Fruit fly (Drosophila melanogaster) Kc167 (cell line): ENCODE measurements around the gene CG43138.

Experiments
- Myc ChIP-seq: fragments of >200 bp; optimal IDR thresholded peaks from 2 replicates; lab custom pipeline; 2017; ENCODE audit warnings: missing external identifiers
- Sin3A ChIP-seq: fragments of >200 bp; optimal IDR thresholded peaks from 2 replicates; lab custom pipeline; 2018; ENCODE audit warnings: missing external identifiers
- h ChIP-seq: fragments of >200 bp; optimal IDR thresholded peaks from 3 replicates; lab custom pipeline; 2018; ENCODE audit warnings: missing external identifiers
- insv ChIP-seq: fragments of >200 bp; optimal IDR thresholded peaks from 3 replicates; lab custom pipeline; 2018; ENCODE audit warnings: missing external identifiers
- psq ChIP-seq: fragments of >200 bp; optimal IDR thresholded peaks from 2 replicates; lab custom pipeline; 2017; ENCODE audit warnings: missing external identifiers
- ttk ChIP-seq: sonication (Bioruptor generic); optimal IDR thresholded peaks from 2 replicates; lab custom pipeline; 2017; ENCODE audit warnings: missing external identifiers

The CG43138 gene

DNA sequence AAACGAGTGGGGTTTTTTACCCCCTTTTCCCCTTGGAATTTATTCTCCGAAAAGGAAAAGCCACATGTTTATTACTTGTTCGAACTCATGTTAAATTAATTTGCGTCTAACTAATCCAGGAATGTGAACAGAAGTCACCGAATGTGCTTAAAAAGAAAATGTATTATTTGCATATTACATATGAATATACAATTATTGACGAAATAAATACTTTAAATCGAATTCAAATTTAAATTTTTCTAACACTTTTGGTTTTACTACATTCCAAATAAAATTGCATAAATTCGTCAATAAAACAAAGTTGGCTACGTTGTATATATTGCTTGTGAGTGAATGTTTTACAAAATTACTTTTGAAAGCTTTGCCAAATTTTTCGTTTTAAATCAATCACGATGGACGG is at the start of gene CG43138:
CG43138 (plus strand) TSS at position 301 of the 400 bp plus-strand sequence.
- TF ChIP-seq h (lab: Kevin White, UChicago): no peak
- no peak for TF ChIP-seq psq
- no peak for TF ChIP-seq ttk

DNA sequence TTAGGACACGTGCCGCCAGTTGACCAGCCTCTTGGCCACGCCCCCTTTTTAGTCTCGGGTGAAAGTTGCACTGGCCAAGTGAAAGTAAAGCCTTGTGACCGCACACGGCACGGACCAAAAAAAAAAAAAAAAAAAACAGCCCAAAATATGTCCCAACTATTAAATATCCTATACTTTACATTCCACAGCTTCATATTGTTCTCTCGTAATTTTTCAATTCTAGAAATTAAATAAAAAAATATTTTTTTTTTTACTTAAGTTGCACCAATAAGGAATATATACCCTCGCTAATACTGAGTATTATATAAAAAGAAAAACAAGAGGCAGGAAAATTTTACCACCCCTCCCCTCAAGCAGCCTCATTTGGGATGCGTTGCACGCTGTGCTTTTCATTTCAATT is 41.8 kb upstream of the CG43138 start:
- TF ChIP-seq h (lab: Kevin White, UChicago): no peak
- no peak for TF ChIP-seq insv (lab: Kevin White, UChicago)
- TF ChIP-seq Sin3A (lab: Kevin White, UChicago): no peak
- no peak for TF ChIP-seq Myc
- TF ChIP-seq ttk: no peak
- no peak for TF ChIP-seq psq

DNA sequence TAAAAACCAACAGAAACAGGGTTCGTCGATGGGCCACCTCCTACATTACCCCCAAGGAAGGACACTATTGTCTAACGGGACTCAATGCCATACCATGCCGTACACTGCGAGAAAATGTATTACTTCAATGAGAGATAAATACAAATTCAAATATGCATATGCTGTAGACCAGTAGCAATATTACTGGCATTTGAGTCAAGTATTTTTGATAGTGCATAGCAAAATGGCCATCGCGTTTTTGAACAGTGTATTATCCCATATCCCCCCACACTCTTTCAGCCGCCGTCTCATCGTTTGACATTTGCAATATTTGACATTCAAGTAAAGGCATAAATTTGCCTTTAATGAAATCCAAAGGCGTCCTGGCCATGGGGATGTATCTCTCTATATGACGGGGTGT is 39.9 kb upstream of the CG43138 start:
- no peak for TF ChIP-seq ttk
- TF ChIP-seq Sin3A (lab: Kevin White, UChicago): no peak
- no peak for TF ChIP-seq h (lab: Kevin White, UChicago)
- TF ChIP-seq insv (lab: Kevin White, UChicago): no peak
- TF ChIP-seq psq: no peak
- TF ChIP-seq Myc: no peak

DNA sequence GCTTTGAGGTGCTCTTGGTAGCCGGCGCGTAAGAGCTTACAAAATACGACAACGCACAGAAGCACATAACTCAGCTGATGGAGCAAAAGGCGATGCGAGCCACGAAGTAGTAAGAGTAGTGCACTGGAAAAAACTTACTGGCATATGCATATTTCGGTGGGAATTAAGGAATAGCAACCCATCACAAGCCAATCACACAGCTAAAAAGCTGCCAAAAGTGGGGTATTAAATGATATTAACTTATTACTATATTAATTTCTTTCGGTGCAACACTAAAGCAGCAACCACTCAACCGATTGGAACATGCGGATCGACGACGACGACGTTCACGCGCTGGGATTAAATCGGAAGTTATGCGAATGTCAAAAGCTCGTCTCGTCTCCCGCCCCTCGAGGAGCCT is 37.2 kb upstream of the CG43138 start:
- TF ChIP-seq h (lab: Kevin White, UChicago) (no peak), ttk (no peak), Sin3A (lab: Kevin White, UChicago) (no peak), insv (lab: Kevin White, UChicago) (no peak), Myc (no peak), psq (no peak)

dm6 chrX:7512769-7513168 is 15.3 kb upstream of the CG43138 start:
- TF ChIP-seq Myc: no peak
- TF ChIP-seq insv (lab: Kevin White, UChicago): no peak
- no peak for TF ChIP-seq ttk
- TF ChIP-seq h (lab: Kevin White, UChicago): no peak
- no peak for TF ChIP-seq psq
- no peak for TF ChIP-seq Sin3A (lab: Kevin White, UChicago)

DNA sequence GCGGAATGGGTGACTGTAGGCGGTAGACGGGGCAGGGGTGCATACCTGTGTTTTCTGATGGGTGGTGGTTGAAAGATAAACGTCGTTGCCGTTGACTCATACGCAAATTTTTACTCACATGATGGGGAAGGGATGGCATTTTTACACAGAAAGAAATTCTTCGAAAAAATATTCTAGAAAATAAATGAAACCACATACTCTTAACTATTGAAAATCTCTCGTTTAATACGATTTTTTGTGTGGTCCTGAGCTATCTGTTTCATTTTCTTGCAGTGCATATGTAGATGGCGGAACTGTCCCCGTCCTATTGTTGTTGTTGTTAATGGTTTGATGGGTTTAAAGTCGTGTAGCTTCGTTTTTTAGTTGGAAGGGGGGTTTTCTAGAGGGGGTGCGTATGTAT is 8.3 kb upstream of the CG43138 start:
- no peak for TF ChIP-seq h (lab: Kevin White, UChicago)
- no peak for TF ChIP-seq Sin3A (lab: Kevin White, UChicago)
- TF ChIP-seq ttk: no peak
- no peak for TF ChIP-seq insv (lab: Kevin White, UChicago)
- TF ChIP-seq Myc: no peak
- no peak for TF ChIP-seq psq

DNA sequence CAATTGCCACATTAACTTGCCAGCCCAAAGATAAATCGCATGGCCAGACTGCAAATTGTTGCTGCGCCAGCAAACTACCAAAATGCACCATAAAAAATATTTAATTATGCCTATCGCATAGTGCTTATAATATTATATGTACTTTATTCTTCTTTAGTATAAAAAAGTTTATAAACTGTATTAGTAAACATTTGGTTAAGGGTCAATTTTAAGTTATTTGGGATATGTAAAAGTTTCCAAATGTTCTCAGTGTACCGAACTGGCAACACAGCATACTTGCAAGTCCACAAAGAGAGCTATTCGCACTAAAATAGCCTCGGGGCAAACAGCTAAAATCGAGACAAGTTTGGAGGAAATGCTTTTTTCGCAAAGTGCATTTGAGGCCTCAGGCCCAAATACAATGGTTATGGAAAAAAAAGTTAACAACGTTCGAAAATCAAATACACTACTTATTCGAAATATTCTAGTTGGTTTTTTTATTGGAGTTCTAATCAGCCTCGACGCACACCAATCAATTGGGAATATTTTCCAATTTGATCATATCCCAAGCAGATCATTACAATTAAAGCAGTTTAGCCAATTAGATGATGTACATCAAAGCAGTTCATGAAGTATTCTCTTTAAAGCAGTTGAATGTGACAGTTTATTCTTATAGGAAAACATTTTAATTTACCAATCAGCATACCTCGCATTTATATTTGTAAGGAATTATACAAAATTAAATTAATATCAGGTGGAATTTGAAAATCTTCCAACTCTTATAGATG is 6.4 kb upstream of the CG43138 start:
- TF ChIP-seq h (lab: Kevin White, UChicago): no peak

DNA sequence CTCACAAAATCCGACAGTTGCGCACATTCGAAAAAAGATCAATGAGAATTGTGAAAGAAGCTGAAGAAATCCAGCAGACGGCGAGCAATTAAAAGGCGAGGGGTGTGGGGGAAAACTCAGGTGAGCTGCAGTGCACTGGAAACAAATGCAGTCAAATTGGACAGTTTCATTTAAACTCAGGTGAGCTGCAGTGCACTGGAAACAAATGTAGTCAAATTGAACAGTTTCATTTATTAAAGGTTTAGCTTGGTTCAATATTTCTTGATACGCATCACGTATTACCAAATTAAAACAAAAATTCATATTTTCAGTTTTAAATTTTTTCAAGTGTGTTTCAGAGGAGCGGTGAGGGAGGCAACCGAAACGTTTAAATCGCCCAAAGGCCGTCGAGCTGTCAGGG is 4.3 kb upstream of the CG43138 start:
- TF ChIP-seq h (lab: Kevin White, UChicago) (no peak), psq (no peak), ttk (no peak), Sin3A (lab: Kevin White, UChicago) (no peak), insv (lab: Kevin White, UChicago) (no peak), Myc (no peak)

dm6 chrX:7526099-7526718 is 1.9 kb upstream of the CG43138 start:
- TF ChIP-seq psq (no peak), Sin3A (lab: Kevin White, UChicago) (no peak), insv (lab: Kevin White, UChicago) (no peak), ttk (no peak), Myc (no peak), h (lab: Kevin White, UChicago) (no peak)

dm6 chrX:7526914-7527313 is 1.2 kb upstream of the CG43138 start:
- no peak for TF ChIP-seq insv (lab: Kevin White, UChicago)
- TF ChIP-seq psq: no peak
- TF ChIP-seq h (lab: Kevin White, UChicago): no peak
- no peak for TF ChIP-seq ttk
- TF ChIP-seq Myc: no peak
- no peak for TF ChIP-seq Sin3A (lab: Kevin White, UChicago)

- TF ChIP-seq insv (lab: Kevin White, UChicago) (no peak), psq (no peak), ttk (no peak), h (lab: Kevin White, UChicago) (no peak), Sin3A (lab: Kevin White, UChicago) (no peak), Myc (no peak)
Measured at dm6 chrX:7530204-7530603, 2.1 kb downstream of the CG43138 start.

DNA sequence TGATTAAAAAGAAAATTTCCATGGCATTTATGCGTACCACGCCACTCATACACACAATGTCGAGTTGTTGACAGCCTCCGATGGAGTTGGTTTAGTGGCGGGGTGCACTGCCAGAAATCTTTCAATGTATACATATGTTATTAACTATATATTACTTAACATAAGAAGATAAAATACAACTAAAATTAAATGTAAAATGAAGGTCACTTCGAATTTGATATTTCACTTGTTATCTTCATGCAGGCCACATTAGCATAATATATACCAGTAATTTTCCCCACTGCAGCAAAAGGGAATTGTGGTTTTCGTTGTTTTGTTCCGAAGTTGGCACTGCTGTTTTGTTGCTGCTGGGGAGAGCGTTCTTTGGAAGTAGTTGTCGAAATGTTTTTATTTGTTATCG is 6.8 kb downstream of the CG43138 start:
- TF ChIP-seq insv (lab: Kevin White, UChicago): no peak
- TF ChIP-seq Sin3A (lab: Kevin White, UChicago): no peak
- TF ChIP-seq ttk: no peak
- TF ChIP-seq psq: no peak
- no peak for TF ChIP-seq Myc

DNA sequence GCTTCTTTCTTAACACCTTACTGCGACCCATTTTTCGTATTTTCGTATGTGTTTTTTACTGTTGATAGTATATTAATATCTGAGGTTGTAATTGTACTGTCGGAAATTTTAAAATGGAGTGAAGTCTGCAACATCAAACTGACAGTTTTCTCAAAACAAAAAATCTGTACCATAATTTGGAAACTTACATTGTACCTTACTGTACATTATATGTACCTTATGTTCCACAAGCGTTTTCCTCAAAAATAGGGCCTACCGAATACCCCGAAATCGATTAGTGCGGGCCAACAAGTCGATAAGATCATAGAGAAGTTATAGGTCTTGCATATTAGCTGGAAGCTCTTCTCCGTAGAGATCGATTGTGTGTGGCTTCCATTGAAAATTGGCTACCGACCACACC is 8.8 kb downstream of the CG43138 start, which contains the start of gene CG32720:
CG32720 (minus strand) TSS at position 101 of the 400 bp plus-strand sequence.
- TF ChIP-seq Sin3A (lab: Kevin White, UChicago) (no peak), ttk (no peak), Myc (no peak), psq (no peak)
